Fruit fly (Drosophila melanogaster) whole organism, embryonic: ENCODE measurements around the gene Tim8.

Source experiments
- Ada2b ChIP-seq: fragments of 200-800 bp; sonication (Bioruptor generic); IDR thresholded peaks from 2 replicates; pipeline ENCODE4 v1.3.6; 2022; ENCODE audit warnings: missing biosample characterization, missing genetic modification characterization
- Atf6 ChIP-seq: fragments of 200-800 bp; sonication (Bioruptor generic); IDR thresholded peaks from 2 replicates; pipeline ENCODE4 v1.3.6; 2022; ENCODE audit warnings: missing biosample characterization, missing genetic modification characterization
- BEAF-32 ChIP-seq: fragments of 200-800 bp; sonication (Bioruptor generic); optimal IDR thresholded peaks from 3 replicates; lab custom pipeline; 2017; ENCODE audit warnings: missing biosample characterization, missing genetic modification characterization, mild to moderate bottlenecking, moderate library complexity, missing genetic modification reagents
- Blimp-1 ChIP-seq: fragments of 200-800 bp; sonication (Bioruptor generic); optimal IDR thresholded peaks from 3 replicates; lab custom pipeline; 2018; ENCODE audit warnings: missing biosample characterization, missing genetic modification characterization, mild to moderate bottlenecking, moderate library complexity, missing genetic modification reagents
- BtbVII ChIP-seq: fragments of 200-800 bp; sonication (Bioruptor generic); optimal IDR thresholded peaks from 3 replicates; lab custom pipeline; 2017; ENCODE audit warnings: missing biosample characterization, mild to moderate bottlenecking, missing genetic modification characterization
- CG12659 ChIP-seq: fragments of 200-800 bp; sonication (Bioruptor generic); optimal IDR thresholded peaks from 3 replicates; lab custom pipeline; 2017; ENCODE audit warnings: mild to moderate bottlenecking, missing biosample characterization, missing genetic modification reagents, missing genetic modification characterization
- CG14710 ChIP-seq: fragments of 200-800 bp; sonication (Bioruptor generic); optimal IDR thresholded peaks from 3 replicates; lab custom pipeline; 2019; ENCODE audit warnings: missing biosample characterization, mild to moderate bottlenecking, missing genetic modification characterization, moderate library complexity
- CG16815 ChIP-seq: fragments of 200-800 bp; sonication (Bioruptor generic); optimal IDR thresholded peaks from 3 replicates; lab custom pipeline; 2017; ENCODE audit warnings: missing biosample characterization, mild to moderate bottlenecking, missing genetic modification characterization
- CG18599 ChIP-seq: fragments of 200-800 bp; sonication (Bioruptor generic); optimal IDR thresholded peaks from 3 replicates; lab custom pipeline; 2017; ENCODE audit warnings: missing biosample characterization, missing genetic modification characterization, mild to moderate bottlenecking, moderate library complexity, missing genetic modification reagents
- CG2678 ChIP-seq: fragments of 200-800 bp; sonication (Bioruptor generic); optimal IDR thresholded peaks from 3 replicates; lab custom pipeline; 2019; ENCODE audit warnings: missing biosample characterization, mild to moderate bottlenecking, missing genetic modification characterization, moderate library complexity
- CG2889 ChIP-seq: fragments of 200-800 bp; sonication (Bioruptor generic); IDR thresholded peaks from 3 replicates; pipeline ENCODE4 v1.3.6; 2022; ENCODE audit warnings: missing biosample characterization, missing genetic modification characterization
- CG34224 ChIP-seq: fragments of 200-800 bp; sonication (Bioruptor generic); IDR thresholded peaks from 3 replicates; pipeline ENCODE4 v1.3.6; 2022; ENCODE audit warnings: missing biosample characterization, missing genetic modification characterization; ENCODE audit not compliant: partially characterized antibody
- CG4424 ChIP-seq: fragments of 200-800 bp; sonication (Bioruptor generic); optimal IDR thresholded peaks from 3 replicates; lab custom pipeline; 2016; ENCODE audit warnings: missing biosample characterization, missing genetic modification characterization
- CG4730 ChIP-seq: fragments of 200-800 bp; sonication (Bioruptor generic); IDR thresholded peaks from 2 replicates; pipeline ENCODE4 v1.3.6; 2022; ENCODE audit warnings: missing biosample characterization, missing genetic modification characterization
- CG6791 ChIP-seq: fragments of 200-800 bp; sonication (Bioruptor generic); IDR thresholded peaks from 3 replicates; pipeline ENCODE4 v1.3.6; 2022; ENCODE audit warnings: missing biosample characterization, missing genetic modification characterization; ENCODE audit not compliant: partially characterized antibody
- CG8290 ChIP-seq, 3 experiments: fragments of 200-800 bp; sonication (Bioruptor generic); optimal IDR thresholded peaks; 2 replicates each; lab custom pipeline; 2016 to 2019; ENCODE audit warnings: missing biosample characterization in 3 of 3, missing genetic modification characterization in 3 of 3, mild to moderate bottlenecking in 2 of 3, moderate library complexity in 1 of 3
- CG8924 ChIP-seq: fragments of 200-800 bp; optimal IDR thresholded peaks from 3 replicates; lab custom pipeline; 2019; ENCODE audit warnings: missing biosample characterization, mild to moderate bottlenecking, missing genetic modification characterization, moderate library complexity
- CG9817 ChIP-seq: fragments of 200-800 bp; sonication (Bioruptor generic); optimal IDR thresholded peaks from 2 replicates; lab custom pipeline; 2018; ENCODE audit warnings: missing biosample characterization, mild to moderate bottlenecking, missing genetic modification characterization, moderate library complexity
- Dek ChIP-seq: fragments of 200-800 bp; sonication (Bioruptor generic); optimal IDR thresholded peaks from 3 replicates; lab custom pipeline; 2019; ENCODE audit warnings: missing biosample characterization, mild to moderate bottlenecking, missing genetic modification characterization, moderate library complexity
- Ets97D ChIP-seq: fragments of 200-800 bp; sonication (Bioruptor generic); optimal IDR thresholded peaks from 3 replicates; lab custom pipeline; 2016; ENCODE audit warnings: missing biosample characterization, missing genetic modification characterization
- HLH3B ChIP-seq: fragments of 200-800 bp; sonication (Bioruptor generic); IDR thresholded peaks from 2 replicates; pipeline ENCODE4 v1.3.6; 2022; ENCODE audit warnings: missing biosample characterization, missing genetic modification characterization
- HmgZ ChIP-seq: fragments of 200-800 bp; sonication (Bioruptor generic); optimal IDR thresholded peaks from 2 replicates; lab custom pipeline; 2018; ENCODE audit warnings: missing biosample characterization, mild to moderate bottlenecking, missing genetic modification characterization
- Med ChIP-seq: fragments of 200-800 bp; sonication (Bioruptor generic); peaks from one replicate; lab custom pipeline; 2016; ENCODE audit warnings: missing biosample characterization, missing genetic modification characterization, mild to moderate bottlenecking, inconsistent platforms, moderate library complexity
- Myb ChIP-seq: fragments of 200-800 bp; sonication (Bioruptor generic); optimal IDR thresholded peaks from 2 replicates; lab custom pipeline; 2016; ENCODE audit warnings: missing biosample characterization, missing genetic modification characterization
- NFAT ChIP-seq: fragments of 200-800 bp; sonication (Bioruptor generic); IDR thresholded peaks from 2 replicates; pipeline ENCODE4 v1.3.6; 2022; ENCODE audit warnings: missing biosample characterization, missing genetic modification characterization
- Optix ChIP-seq: fragments of 200-800 bp; sonication (Bioruptor generic); IDR thresholded peaks from 3 replicates; pipeline ENCODE4 v1.3.6; 2022; ENCODE audit warnings: missing biosample characterization, missing genetic modification characterization
- Sry-β ChIP-seq: fragments of 200-800 bp; sonication (Bioruptor generic); optimal IDR thresholded peaks from 2 replicates; lab custom pipeline; 2018; ENCODE audit warnings: missing biosample characterization, mild to moderate bottlenecking, missing genetic modification characterization, moderate library complexity
- ab ChIP-seq: fragments of 200-800 bp; sonication (Bioruptor generic); optimal IDR thresholded peaks from 2 replicates; lab custom pipeline; 2016; ENCODE audit warnings: missing biosample characterization, missing genetic modification characterization
- chif ChIP-seq, 2 experiments: fragments of 200-800 bp; sonication (Bioruptor generic); optimal IDR thresholded peaks; 3 replicates each; lab custom pipeline; 2016; ENCODE audit warnings: missing biosample characterization in 2 of 2, missing genetic modification characterization in 2 of 2
- chn ChIP-seq: fragments of 200-800 bp; sonication (Bioruptor generic); optimal IDR thresholded peaks from 2 replicates; lab custom pipeline; 2016; ENCODE audit warnings: missing biosample characterization, missing genetic modification characterization
- crol ChIP-seq: fragments of 200-800 bp; sonication (Bioruptor generic); IDR thresholded peaks from 2 replicates; pipeline ENCODE4 v1.3.6; 2022; ENCODE audit warnings: missing biosample characterization, missing genetic modification characterization
- dpn ChIP-seq, 2 experiments: fragments of 200-800 bp; sonication (Bioruptor generic); optimal IDR thresholded peaks; 3 replicates each; lab custom pipeline; 2016; ENCODE audit warnings: missing biosample characterization in 2 of 2, missing genetic modification characterization in 2 of 2
- en ChIP-seq: fragments of 200-800 bp; sonication (Bioruptor generic); optimal IDR thresholded peaks from 2 replicates; lab custom pipeline; 2016; ENCODE audit warnings: missing biosample characterization, missing genetic modification characterization
- gcm ChIP-seq: fragments of 200-800 bp; sonication (Bioruptor generic); optimal IDR thresholded peaks from 2 replicates; lab custom pipeline; 2019; ENCODE audit warnings: missing biosample characterization, mild to moderate bottlenecking, missing genetic modification characterization, moderate library complexity
- gfzf ChIP-seq: fragments of 200-800 bp; sonication (Bioruptor generic); optimal IDR thresholded peaks from 2 replicates; lab custom pipeline; 2016; ENCODE audit warnings: missing biosample characterization, mild to moderate bottlenecking, missing genetic modification characterization, moderate library complexity
- hkb ChIP-seq, 2 experiments: fragments of 200-800 bp in 1 of 2; fragments of >200 bp in 1 of 2; sonication (Bioruptor generic) in 1 of 2; IDR thresholded peaks in 1 of 2; optimal IDR thresholded peaks in 1 of 2; 2 replicates each; pipeline versions ENCODE4 v1.3.6 to Lab custom; 2017 to 2022; ENCODE audit warnings: missing biosample characterization in 1 of 2, missing genetic modification characterization in 1 of 2
- ken ChIP-seq: fragments of 200-800 bp; sonication (Bioruptor generic); IDR thresholded peaks from 3 replicates; pipeline ENCODE4 v1.3.6; 2022; ENCODE audit warnings: missing biosample characterization, missing genetic modification characterization
- mam ChIP-seq: fragments of 200-800 bp; sonication (Bioruptor generic); optimal IDR thresholded peaks from 3 replicates; lab custom pipeline; 2016; ENCODE audit warnings: missing biosample characterization, missing genetic modification characterization
- mld ChIP-seq: fragments of 200-800 bp; sonication (Bioruptor generic); IDR thresholded peaks from 3 replicates; pipeline ENCODE4 v1.3.6; 2022; ENCODE audit warnings: missing biosample characterization, missing genetic modification characterization; ENCODE audit not compliant: partially characterized antibody
- pho ChIP-seq: fragments of 200-800 bp; sonication (Bioruptor generic); optimal IDR thresholded peaks from 2 replicates; lab custom pipeline; 2016; ENCODE audit warnings: missing biosample characterization, missing genetic modification characterization
- pnt ChIP-seq: fragments of 200-800 bp; sonication (Bioruptor generic); optimal IDR thresholded peaks from 3 replicates; lab custom pipeline; 2016; ENCODE audit warnings: missing biosample characterization, missing genetic modification characterization
- ro ChIP-seq: fragments of 200-800 bp; sonication (Bioruptor generic); IDR thresholded peaks from 2 replicates; pipeline ENCODE4 v1.3.6; 2022; ENCODE audit warnings: missing biosample characterization, missing genetic modification characterization
- scrt ChIP-seq: fragments of 200-800 bp; sonication (Bioruptor generic); optimal IDR thresholded peaks from 2 replicates; lab custom pipeline; 2018; ENCODE audit warnings: missing biosample characterization, mild to moderate bottlenecking, missing genetic modification characterization, moderate library complexity
- sd ChIP-seq: fragments of 200-800 bp; sonication (Bioruptor generic); optimal IDR thresholded peaks from 3 replicates; lab custom pipeline; 2018; ENCODE audit warnings: missing biosample characterization, mild to moderate bottlenecking, missing genetic modification characterization, moderate library complexity
- tin ChIP-seq: fragments of 200-800 bp; sonication (Bioruptor generic); optimal IDR thresholded peaks from 3 replicates; lab custom pipeline; 2016; ENCODE audit warnings: missing biosample characterization, missing genetic modification characterization
- tna ChIP-seq: fragments of 200-800 bp; sonication (Bioruptor generic); IDR thresholded peaks from 2 replicates; pipeline ENCODE4 v1.3.6; 2022; ENCODE audit warnings: missing biosample characterization, missing genetic modification characterization; ENCODE audit not compliant: partially characterized antibody

Gene Tim8

dm6 chrX:11338973-11339867, 29.0 kb upstream of the Tim8 start (continued):
- 0 out of 2 replicates have a peak, but pooled peaks have one; percentile 10 for TF ChIP-seq HLH3B (GFP tag; lab: Robert Waterston, UW)
- peak; percentile 74 for TF ChIP-seq Ets97D
- TF ChIP-seq hkb (optimal IDR thresholded peaks at IDR 0.05; lab: Kevin White, UChicago) = peak; percentile 68
- no peak for TF ChIP-seq hkb (GFP tag; IDR thresholded peaks at IDR 0.05; lab: Robert Waterston, UW)
- peak; percentile 55; the same call in 1 of the 2 replicates for TF ChIP-seq NFAT (GFP tag; lab: Robert Waterston, UW)
- TF ChIP-seq dpn (GFP tag; optimal IDR thresholded peaks at IDR 0.05; lab: Kevin White, UChicago) = peak; percentile 66 to 70
- peak; percentile 86 for TF ChIP-seq CG6791 (GFP tag; lab: Robert Waterston, UW)
- peak; percentile 53 for TF ChIP-seq pho
- peak; percentile 68 for TF ChIP-seq mam (GFP tag; lab: Kevin White, UChicago)
- TF ChIP-seq en (GFP tag; lab: Kevin White, UChicago) = no peak
- peak; percentile 19 for TF ChIP-seq CG4424 (GFP tag; lab: Kevin White, UChicago)
- TF ChIP-seq chif (GFP tag; optimal IDR thresholded peaks at IDR 0.05; lab: Kevin White, UChicago) = peak in 1 of 2 experiments; percentile 31
- TF ChIP-seq Atf6 = peak; percentile 52; the same call in 1 of the 2 replicates
- peak; percentile 85 for TF ChIP-seq Med (GFP tag; lab: Kevin White, UChicago)
- TF ChIP-seq scrt (GFP tag; lab: Kevin White, UChicago) = no peak
- TF ChIP-seq Ada2b = no peak
- TF ChIP-seq CG2678 (tag; lab: Kevin White, UChicago) = peak; percentile 23
- TF ChIP-seq Blimp-1 (GFP tag; lab: Kevin White, UChicago) = peak; percentile 17
- peak; percentile 92 for TF ChIP-seq crol (GFP tag; lab: Robert Waterston, UW)
- peak; percentile 22 for TF ChIP-seq CG8290 (GFP tag; optimal IDR thresholded peaks at IDR 0.05; lab: Kevin White, UChicago)
- peak in 1 of 2 experiments; percentile 79 for TF ChIP-seq CG8290 (tag; optimal IDR thresholded peaks at IDR 0.05; lab: Kevin White, UChicago)
- peak; percentile 47 for TF ChIP-seq tin
- peak; percentile 71 for TF ChIP-seq chn (GFP tag; lab: Kevin White, UChicago)
- TF ChIP-seq CG4730 (GFP tag; lab: Robert Waterston, UW) = no peak
- peak; percentile 37 for TF ChIP-seq gfzf
- peak; percentile 73 for TF ChIP-seq CG12659
- TF ChIP-seq BEAF-32 (GFP tag; lab: Kevin White, UChicago) = peak; percentile 93
- no peak for TF ChIP-seq ro (GFP tag; lab: Robert Waterston, UW)
- peak; percentile 56 for TF ChIP-seq BtbVII (GFP tag; lab: Kevin White, UChicago)
- peak; percentile 84 for TF ChIP-seq CG34224 (GFP tag; lab: Robert Waterston, UW)
- peak; percentile 66 for TF ChIP-seq HmgZ
- no peak for TF ChIP-seq CG16815 (GFP tag; lab: Kevin White, UChicago)
- 0 out of 3 replicates have a peak, but pooled peaks have one; percentile 27 for TF ChIP-seq CG2889 (GFP tag; lab: Robert Waterston, UW)
- no peak for TF ChIP-seq Optix (GFP tag; lab: Robert Waterston, UW)
- peak; percentile 76 for TF ChIP-seq CG14710 (tag; lab: Kevin White, UChicago)
- peak; percentile 82 for TF ChIP-seq tna (GFP tag; lab: Robert Waterston, UW)
- TF ChIP-seq ab (GFP tag; lab: Kevin White, UChicago) = no peak
- peak; percentile 70; the same call in 1 of the 3 replicates for TF ChIP-seq mld (GFP tag; lab: Robert Waterston, UW)
- peak; percentile 52 for TF ChIP-seq CG9817 (tag; lab: Kevin White, UChicago)
- TF ChIP-seq gcm = no peak
- peak; percentile 12 for TF ChIP-seq CG18599
- TF ChIP-seq Sry-β = peak; percentile 94
- TF ChIP-seq sd = peak; percentile 87
- TF ChIP-seq ken (GFP tag; lab: Robert Waterston, UW) = no peak
- peak; percentile 81 for TF ChIP-seq CG8924 (tag; lab: Kevin White, UChicago)
- peak; percentile 28 for TF ChIP-seq pnt (GFP tag; lab: Kevin White, UChicago)
- TF ChIP-seq Dek = peak; percentile 14
- TF ChIP-seq Myb (GFP tag; lab: Kevin White, UChicago) = peak; percentile 54
